Worm (Caenorhabditis elegans): ENCODE measurements around the gene Y17G9B.5.

DNA sequence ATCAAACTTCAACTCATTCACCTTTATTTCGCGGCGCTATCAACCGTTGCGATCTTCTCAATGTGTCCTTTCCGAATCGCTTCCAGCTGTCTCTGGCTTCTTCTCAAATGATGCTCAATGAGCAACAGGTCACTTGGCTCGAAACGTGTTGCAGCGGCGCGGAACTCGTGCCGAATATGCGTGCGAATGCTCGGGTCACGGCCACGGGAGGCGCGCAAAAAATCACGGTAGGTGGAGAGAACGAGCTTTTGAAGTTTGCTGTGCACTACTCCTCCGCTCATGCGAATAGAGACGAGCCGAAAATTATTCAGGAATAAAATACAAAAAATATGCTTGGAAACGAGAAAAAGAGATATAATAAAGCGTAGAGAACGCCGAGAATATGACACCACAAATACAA lies 39.6 kb upstream of the Y17G9B.5 start, which contains the start of gene cif-1:
- TF ChIP-seq dao-5 (tag; optimal IDR thresholded peaks at IDR 0.05) (no peak), him-1 (tag; optimal IDR thresholded peaks at IDR 0.05) (no peak)

Measured in whole organism, L4/young adult.